Worm (Caenorhabditis elegans) whole organism, early embryonic: Measurements from ENCODE around the gene F13E9.15.

ENCODE experiments used
- ama-1 ChIP-seq: fragments of 150-350 bp; optimal IDR thresholded peaks from 2 replicates; lab custom pipeline; 2014
- tbx-37 ChIP-seq: fragments of 200-800 bp; sonication (Bioruptor generic); conservative IDR thresholded peaks from 2 replicates; pipeline ENCODE4 v1.3.6; 2022; ENCODE audit warnings: missing genetic modification reagents, missing genetic modification characterization, missing compliant biosample characterization

DNA sequence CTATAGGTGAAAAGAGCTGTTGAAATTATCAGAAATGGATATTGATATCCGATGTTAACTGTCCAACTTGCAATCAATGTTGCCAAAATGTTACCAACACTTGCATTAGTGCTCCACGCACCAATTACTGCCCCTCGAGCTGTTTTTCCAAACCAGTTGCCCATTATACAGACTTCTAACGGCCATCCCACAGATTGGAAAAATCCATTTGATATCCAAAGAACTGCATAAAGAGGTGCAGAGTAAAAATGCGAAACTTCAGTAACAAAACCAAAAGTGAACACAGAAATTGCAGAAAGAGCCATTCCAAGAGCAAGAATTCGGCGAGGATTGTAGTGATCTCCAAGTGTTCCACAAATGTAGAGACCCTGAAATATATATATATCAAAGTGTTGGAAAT lies 35.6 kb downstream of the F13E9.15 start:
- TF ChIP-seq ama-1 (no peak), tbx-37 (GFP tag; lab: Robert Waterston, UW) (no peak)
